Fruit fly (Drosophila melanogaster) whole organism, embryonic: Measurements from ENCODE around the gene CG15742.

Experiments used
- Antp ChIP-seq: fragments of 200-800 bp; sonication (Bioruptor generic); optimal IDR thresholded peaks from 3 replicates; lab custom pipeline; 2016; ENCODE audit warnings: missing biosample characterization, missing genetic modification characterization
- B-H1 ChIP-seq: fragments of 200-800 bp; sonication (Bioruptor generic); IDR thresholded peaks from 3 replicates; pipeline ENCODE4 v1.3.6; 2022; ENCODE audit warnings: missing biosample characterization, missing genetic modification characterization
- Blimp-1 ChIP-seq: fragments of 200-800 bp; sonication (Bioruptor generic); optimal IDR thresholded peaks from 3 replicates; lab custom pipeline; 2018; ENCODE audit warnings: missing biosample characterization, missing genetic modification characterization, mild to moderate bottlenecking, moderate library complexity, missing genetic modification reagents
- Bteb2 ChIP-seq: fragments of 200-800 bp; sonication (Bioruptor generic); optimal IDR thresholded peaks from 2 replicates; lab custom pipeline; 2016; ENCODE audit warnings: missing biosample characterization, missing genetic modification characterization
- CG10147 ChIP-seq: fragments of 200-800 bp; sonication (Bioruptor generic); optimal IDR thresholded peaks from 2 replicates; lab custom pipeline; 2019; ENCODE audit warnings: missing biosample characterization, mild to moderate bottlenecking, missing genetic modification characterization, moderate library complexity
- CG10267 ChIP-seq: fragments of 200-800 bp; sonication (Bioruptor generic); optimal IDR thresholded peaks from 2 replicates; lab custom pipeline; 2018; ENCODE audit warnings: missing biosample characterization, mild to moderate bottlenecking, missing genetic modification characterization, moderate library complexity
- CG13296 ChIP-seq: fragments of 200-800 bp; sonication (Bioruptor generic); optimal IDR thresholded peaks from 3 replicates; lab custom pipeline; 2018; ENCODE audit warnings: missing biosample characterization, mild to moderate bottlenecking, missing genetic modification characterization
- CG14667 ChIP-seq: fragments of 200-800 bp; sonication (Bioruptor generic); IDR thresholded peaks from 2 replicates; pipeline ENCODE4 v1.3.6; 2022; ENCODE audit warnings: missing biosample characterization, missing genetic modification characterization
- CG16779 ChIP-seq: fragments of 200-800 bp; sonication (Bioruptor generic); IDR thresholded peaks from 2 replicates; pipeline ENCODE4 v1.3.6; 2022; ENCODE audit warnings: missing biosample characterization, missing genetic modification characterization
- CG16863 ChIP-seq: fragments of 200-800 bp; sonication (Bioruptor generic); optimal IDR thresholded peaks from 3 replicates; lab custom pipeline; 2016; ENCODE audit warnings: missing biosample characterization, missing genetic modification characterization
- CG32532 ChIP-seq: fragments of 200-800 bp; sonication (Bioruptor generic); IDR thresholded peaks from 2 replicates; pipeline ENCODE4 v1.3.6; 2022; ENCODE audit warnings: missing biosample characterization, missing genetic modification characterization
- CG33213 ChIP-seq: fragments of 200-800 bp; sonication (Bioruptor generic); optimal IDR thresholded peaks from 3 replicates; lab custom pipeline; 2016; ENCODE audit warnings: missing biosample characterization, missing genetic modification characterization
- CG4282 ChIP-seq: fragments of 200-800 bp; sonication (Bioruptor generic); optimal IDR thresholded peaks from 2 replicates; lab custom pipeline; 2016; ENCODE audit warnings: missing biosample characterization, missing genetic modification characterization
- CG4360 ChIP-seq: fragments of 200-800 bp; sonication (Bioruptor generic); IDR thresholded peaks from 2 replicates; pipeline ENCODE4 v1.3.6; 2022; ENCODE audit warnings: missing biosample characterization, missing genetic modification characterization
- CG6175 ChIP-seq: fragments of 200-800 bp; sonication (Bioruptor generic); IDR thresholded peaks from 3 replicates; pipeline ENCODE4 v1.3.6; 2022; ENCODE audit warnings: missing biosample characterization, missing genetic modification characterization
- CG6683 ChIP-seq: fragments of 200-800 bp; sonication (Bioruptor generic); optimal IDR thresholded peaks from 2 replicates; lab custom pipeline; 2017; ENCODE audit warnings: missing biosample characterization, mild to moderate bottlenecking, missing genetic modification characterization, missing genetic modification reagents
- CG7372 ChIP-seq: fragments of 200-800 bp; sonication (Bioruptor generic); IDR thresholded peaks from 2 replicates; pipeline ENCODE4 v1.3.6; 2022; ENCODE audit warnings: missing biosample characterization, missing genetic modification characterization
- CG8765 ChIP-seq: fragments of 200-800 bp; sonication (Bioruptor generic); IDR thresholded peaks from 2 replicates; pipeline ENCODE4 v1.3.6; 2022; ENCODE audit warnings: missing biosample characterization, missing genetic modification characterization
- Chrac-16 ChIP-seq: fragments of 200-800 bp; sonication (Bioruptor generic); optimal IDR thresholded peaks from 3 replicates; lab custom pipeline; 2016; ENCODE audit warnings: missing biosample characterization, missing genetic modification characterization
- Dll ChIP-seq: fragments of 200-800 bp; sonication (Bioruptor generic); IDR thresholded peaks from 4 replicates; pipeline ENCODE4 v1.3.6; 2022; ENCODE audit warnings: missing biosample characterization, missing genetic modification characterization; ENCODE audit not compliant: partially characterized antibody
- Ets97D ChIP-seq: fragments of 200-800 bp; sonication (Bioruptor generic); optimal IDR thresholded peaks from 3 replicates; lab custom pipeline; 2016; ENCODE audit warnings: missing biosample characterization, missing genetic modification characterization
- Hr51 ChIP-seq, 2 experiments: fragments of 200-800 bp; sonication (Bioruptor generic); optimal IDR thresholded peaks; 2 replicates in 1 of 2; 3 replicates in 1 of 2; lab custom pipeline; 2016 to 2018; ENCODE audit warnings: missing biosample characterization in 2 of 2, missing genetic modification characterization in 2 of 2, mild to moderate bottlenecking in 1 of 2, moderate library complexity in 1 of 2
- Nf-YB ChIP-seq: fragments of 200-800 bp; sonication (Bioruptor generic); optimal IDR thresholded peaks from 3 replicates; lab custom pipeline; 2019; ENCODE audit warnings: missing biosample characterization, mild to moderate bottlenecking, missing genetic modification characterization, moderate library complexity
- Tbp ChIP-seq: fragments of >200 bp; optimal IDR thresholded peaks from 2 replicates; lab custom pipeline; 2018; ENCODE audit warnings: missing biosample characterization, missing genetic modification characterization
- YL-1 ChIP-seq: fragments of 200-800 bp; sonication (Bioruptor generic); optimal IDR thresholded peaks from 3 replicates; lab custom pipeline; 2017; ENCODE audit warnings: missing biosample characterization, mild to moderate bottlenecking, missing genetic modification characterization
- amos ChIP-seq: fragments of 200-800 bp; sonication (Bioruptor generic); IDR thresholded peaks from 2 replicates; pipeline ENCODE4 v1.3.6; 2022; ENCODE audit warnings: missing biosample characterization, missing genetic modification characterization; ENCODE audit not compliant: partially characterized antibody
- ash1 ChIP-seq: fragments of 200-800 bp; sonication (Bioruptor generic); optimal IDR thresholded peaks from 2 replicates; lab custom pipeline; 2018; ENCODE audit warnings: missing biosample characterization, mild to moderate bottlenecking, missing genetic modification characterization
- bsh ChIP-seq, 2 experiments: fragments of 200-800 bp; sonication (Bioruptor generic); optimal IDR thresholded peaks; 2 replicates each; lab custom pipeline; 2017 to 2018; ENCODE audit warnings: mild to moderate bottlenecking in 2 of 2, missing biosample characterization in 2 of 2, missing genetic modification characterization in 2 of 2, moderate library complexity in 1 of 2
- corto ChIP-seq: fragments of 200-800 bp; sonication (Bioruptor generic); optimal IDR thresholded peaks from 2 replicates; lab custom pipeline; 2016; ENCODE audit warnings: missing biosample characterization, mild to moderate bottlenecking, missing genetic modification characterization, moderate library complexity
- disco-r ChIP-seq: fragments of 200-800 bp; sonication (Bioruptor generic); optimal IDR thresholded peaks from 2 replicates; lab custom pipeline; 2016; ENCODE audit warnings: missing biosample characterization, missing genetic modification characterization
- fd3F ChIP-seq: fragments of 200-800 bp; sonication (Bioruptor generic); optimal IDR thresholded peaks from 2 replicates; lab custom pipeline; 2018; ENCODE audit warnings: missing biosample characterization, mild to moderate bottlenecking, missing genetic modification characterization, moderate library complexity
- fd64A ChIP-seq: fragments of 200-800 bp; sonication (Bioruptor generic); optimal IDR thresholded peaks from 3 replicates; lab custom pipeline; 2018; ENCODE audit warnings: missing biosample characterization, mild to moderate bottlenecking, missing genetic modification characterization
- fd96Cb ChIP-seq: fragments of 200-800 bp; sonication (Bioruptor generic); optimal IDR thresholded peaks from 2 replicates; lab custom pipeline; 2018; ENCODE audit warnings: missing biosample characterization, mild to moderate bottlenecking, missing genetic modification characterization, moderate library complexity
- fru ChIP-seq: fragments of >200 bp; optimal IDR thresholded peaks from 2 replicates; lab custom pipeline; 2017
- gcm ChIP-seq: fragments of 200-800 bp; sonication (Bioruptor generic); optimal IDR thresholded peaks from 2 replicates; lab custom pipeline; 2019; ENCODE audit warnings: missing biosample characterization, mild to moderate bottlenecking, missing genetic modification characterization, moderate library complexity
- lbe ChIP-seq: fragments of 200-800 bp; sonication (Bioruptor generic); optimal IDR thresholded peaks from 2 replicates; lab custom pipeline; 2016; ENCODE audit warnings: missing biosample characterization, mild to moderate bottlenecking, missing genetic modification characterization
- lmd ChIP-seq: fragments of 200-800 bp; sonication (Bioruptor generic); IDR thresholded peaks from 2 replicates; pipeline ENCODE4 v1.3.6; 2022; ENCODE audit warnings: missing biosample characterization, missing genetic modification characterization
- sc ChIP-seq, 3 experiments: fragments of >200 bp in 2 of 3; fragments of 200-800 bp in 1 of 3; sonication (Bioruptor generic) in 1 of 3; optimal IDR thresholded peaks; 2 replicates in 2 of 3; 3 replicates in 1 of 3; lab custom pipeline; 2017; ENCODE audit warnings: mild to moderate bottlenecking in 1 of 3, missing biosample characterization in 1 of 3, missing genetic modification characterization in 1 of 3, missing genetic modification reagents in 1 of 3
- scrt ChIP-seq: fragments of 200-800 bp; sonication (Bioruptor generic); optimal IDR thresholded peaks from 2 replicates; lab custom pipeline; 2018; ENCODE audit warnings: missing biosample characterization, mild to moderate bottlenecking, missing genetic modification characterization, moderate library complexity
- so ChIP-seq: fragments of 200-800 bp; sonication (Bioruptor generic); IDR thresholded peaks from 3 replicates; pipeline ENCODE4 v1.3.6; 2022; ENCODE audit warnings: missing biosample characterization, missing genetic modification characterization
- stwl ChIP-seq: fragments of 200-800 bp; sonication (Bioruptor generic); optimal IDR thresholded peaks from 3 replicates; lab custom pipeline; 2018; ENCODE audit warnings: missing biosample characterization, mild to moderate bottlenecking, missing genetic modification characterization, moderate library complexity
- tio ChIP-seq: fragments of 200-800 bp; sonication (Bioruptor generic); optimal IDR thresholded peaks from 2 replicates; lab custom pipeline; 2017; ENCODE audit warnings: missing biosample characterization, missing genetic modification characterization, inconsistent platforms
- tll ChIP-seq, 2 experiments: fragments of 200-800 bp in 1 of 2; fragments of >200 bp in 1 of 2; sonication (Bioruptor generic) in 1 of 2; optimal IDR thresholded peaks; 2 replicates each; lab custom pipeline; 2017 to 2019; ENCODE audit warnings: missing biosample characterization in 2 of 2, missing genetic modification characterization in 2 of 2, mild to moderate bottlenecking in 1 of 2, moderate library complexity in 1 of 2
- ttk ChIP-seq: fragments of 200-800 bp; sonication (Bioruptor generic); IDR thresholded peaks from 2 replicates; pipeline ENCODE4 v2.1.2; 2022; ENCODE audit warnings: missing biosample characterization, missing genetic modification characterization
- unc-4 ChIP-seq: fragments of 200-800 bp; sonication (Bioruptor generic); IDR thresholded peaks from 2 replicates; pipeline ENCODE4 v1.3.6; 2022; ENCODE audit warnings: missing biosample characterization, missing genetic modification characterization; ENCODE audit not compliant: partially characterized antibody
- usp ChIP-seq: fragments of >200 bp; optimal IDR thresholded peaks from 2 replicates; lab custom pipeline; 2017; ENCODE audit warnings: missing biosample characterization, missing genetic modification characterization
- wdn ChIP-seq: fragments of 200-800 bp; sonication (Bioruptor generic); IDR thresholded peaks from 2 replicates; pipeline ENCODE4 v1.3.6; 2022; ENCODE audit warnings: missing biosample characterization, missing genetic modification characterization
- z ChIP-seq: fragments of 200-800 bp; sonication (Bioruptor generic); IDR thresholded peaks from 3 replicates; pipeline ENCODE4 v1.3.6; 2022; ENCODE audit warnings: missing biosample characterization, missing genetic modification characterization

The CG15742 gene

DNA sequence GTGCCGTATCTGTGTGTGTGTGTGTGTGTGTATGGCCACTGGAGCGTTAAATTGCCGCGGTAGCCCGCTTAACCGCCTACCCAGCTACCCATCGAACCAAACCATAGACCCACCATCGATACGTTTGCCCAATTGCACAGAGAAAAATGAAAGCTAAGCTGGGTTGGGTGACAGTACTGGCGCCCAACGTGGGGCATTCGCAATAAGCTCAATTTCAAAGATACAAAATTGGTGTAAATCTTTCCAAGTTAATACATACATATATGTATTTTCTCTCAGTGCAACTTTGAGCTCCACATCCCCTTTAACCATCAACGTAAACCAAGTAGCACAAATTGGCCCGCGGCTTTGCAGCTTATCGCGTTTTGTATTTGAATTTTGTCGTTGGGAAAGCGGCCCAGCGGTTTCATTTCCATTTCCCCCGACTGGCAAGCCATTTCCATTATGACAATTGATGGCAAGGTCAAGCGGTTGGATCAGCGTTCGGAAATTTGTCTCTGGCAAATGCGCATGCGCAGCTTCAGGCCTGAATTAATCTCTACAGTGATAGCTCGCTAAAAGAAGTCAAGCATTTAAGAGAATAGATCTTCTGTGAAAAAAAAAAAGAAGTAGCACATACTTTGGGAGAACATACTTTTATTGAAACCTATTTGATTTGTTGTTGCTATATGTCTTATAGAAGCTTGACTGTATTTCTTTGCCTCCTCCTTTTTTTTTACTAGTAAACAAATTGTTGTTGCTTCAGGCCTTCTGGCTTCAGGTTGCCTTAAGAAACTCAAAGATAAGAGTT, 25.7 kb downstream of the CG15742 start (continued):
- TF ChIP-seq sc (optimal IDR thresholded peaks at IDR 0.05; lab: Kevin White, UChicago) (no peak), sc (GFP tag; optimal IDR thresholded peaks at IDR 0.05; lab: Kevin White, UChicago) (peak; percentile 44), Bteb2 (GFP tag; lab: Kevin White, UChicago) (no peak), so (GFP tag; lab: Robert Waterston, UW) (peak; percentile 76), Dll (GFP tag; lab: Robert Waterston, UW) (no peak), Blimp-1 (GFP tag; lab: Kevin White, UChicago) (peak; percentile 64), Antp (GFP tag; lab: Kevin White, UChicago) (peak; percentile 76), CG13296 (GFP tag; lab: Kevin White, UChicago) (peak; percentile 4), wdn (GFP tag; lab: Robert Waterston, UW) (peak; percentile 44; the same call in 1 of the 2 replicates), z (GFP tag; lab: Robert Waterston, UW) (no peak), fd96Cb (peak; percentile 64), CG10267 (peak; percentile 28), unc-4 (GFP tag; lab: Robert Waterston, UW) (no peak), Tbp (no peak), stwl (tag; lab: Kevin White, UChicago) (no peak), fd64A (peak; percentile 45), CG4360 (GFP tag; lab: Robert Waterston, UW) (0 out of 2 replicates have a peak, but pooled peaks have one; percentile 8), bsh (GFP tag; optimal IDR thresholded peaks at IDR 0.05; lab: Kevin White, UChicago) (peak in 1 of 2 experiments; percentile 75), fd3F (GFP tag; lab: Kevin White, UChicago) (peak; percentile 46), Chrac-16 (peak; percentile 68), Hr51 (GFP tag; optimal IDR thresholded peaks at IDR 0.05; lab: Kevin White, UChicago) (peak; percentile 49 to 77), amos (GFP tag; lab: Robert Waterston, UW) (no peak), tio (GFP tag; lab: Kevin White, UChicago) (peak; percentile 24), usp (GFP tag; lab: Kevin White, UChicago) (no peak), corto (GFP tag; lab: Kevin White, UChicago) (no peak), gcm (GFP tag; lab: Kevin White, UChicago) (peak; percentile 53), CG32532 (GFP tag; lab: Robert Waterston, UW) (peak; percentile 73), Ets97D (GFP tag; lab: Kevin White, UChicago) (peak; percentile 31), CG4282 (GFP tag; lab: Kevin White, UChicago) (peak; percentile 18), CG6175 (GFP tag; lab: Robert Waterston, UW) (peak; percentile 51; the same call in 1 of the 3 replicates), CG8765 (GFP tag; lab: Robert Waterston, UW) (peak; percentile 36; the same call in 1 of the 2 replicates), fru (lab: Kevin White, UChicago) (no peak), YL-1 (GFP tag; lab: Kevin White, UChicago) (no peak), lbe (GFP tag; lab: Kevin White, UChicago) (no peak), B-H1 (GFP tag; lab: Robert Waterston, UW) (peak; percentile 63), CG14667 (GFP tag; lab: Robert Waterston, UW) (peak; percentile 76), lmd (GFP tag; lab: Robert Waterston, UW) (peak; percentile 78), CG33213 (GFP tag; lab: Kevin White, UChicago) (no peak), CG7372 (peak; percentile 74), ttk (GFP tag; lab: Robert Waterston, UW) (peak; percentile 82), disco-r (GFP tag; lab: Kevin White, UChicago) (peak; percentile 46), CG6683 (peak; percentile 44), scrt (GFP tag; lab: Kevin White, UChicago) (peak; percentile 51), ash1 (no peak), CG16779 (GFP tag; lab: Robert Waterston, UW) (peak; percentile 47; the same call in 1 of the 2 replicates), CG16863 (GFP tag; lab: Kevin White, UChicago) (peak; percentile 67), tll (GFP tag; optimal IDR thresholded peaks at IDR 0.05; lab: Kevin White, UChicago) (no peak), CG10147 (GFP tag; lab: Kevin White, UChicago) (no peak), Nf-YB (GFP tag; lab: Kevin White, UChicago) (peak; percentile 4)
